Worm (Caenorhabditis elegans): ENCODE results near the gene acdh-2.

- TF ChIP-seq unc-39 (tag; optimal IDR thresholded peaks at IDR 0.05) (no peak), alr-1 (tag; optimal IDR thresholded peaks at IDR 0.05) (no peak), ceh-82 (tag; optimal IDR thresholded peaks at IDR 0.05) (no peak), aly-2 (tag; optimal IDR thresholded peaks at IDR 0.05) (no peak), nhr-21 (tag; optimal IDR thresholded peaks at IDR 0.05) (no peak), lin-13 (GFP tag; optimal IDR thresholded peaks at IDR 0.05) (no peak), ama-1 (optimal IDR thresholded peaks at IDR 0.05) (no peak), unc-62 (GFP tag; optimal IDR thresholded peaks at IDR 0.05) (no peak), nhr-12 (tag; optimal IDR thresholded peaks at IDR 0.05) (no peak), ceh-16 (tag; optimal IDR thresholded peaks at IDR 0.05) (no peak), egl-27 (tag; optimal IDR thresholded peaks at IDR 0.05) (no peak)
These were observed 29.2 kb downstream of the acdh-2 start for ce11 chrII:5518055-5518454.
